Worm (Caenorhabditis elegans): ENCODE data around the gene fbxa-73.

The fbxa-73 gene

ce11 chrIII:2281975-2282957 is 29.0 kb downstream of the fbxa-73 start, which contains the start of gene Y54F10BM.3:
Gene Y54F10BM.3 (plus strand): TSS chrIII:2282025.
- TF ChIP-seq C04F5.9 (tag; optimal IDR thresholded peaks at IDR 0.05): no peak
- TF ChIP-seq nhr-19 (GFP tag; conservative IDR thresholded peaks at IDR 0.05): no peak
- no peak for TF ChIP-seq nhr-76 (tag; optimal IDR thresholded peaks at IDR 0.05)
- TF ChIP-seq nhr-90 (tag; optimal IDR thresholded peaks at IDR 0.05; ENCODE audit: poor library complexity): no peak
- no peak for TF ChIP-seq efl-1 (optimal IDR thresholded peaks at IDR 0.05)
- peak in 1 of 2 experiments; percentile 46 for TF ChIP-seq efl-1 (GFP tag; optimal IDR thresholded peaks at IDR 0.05 in 1 of 2)

DNA sequence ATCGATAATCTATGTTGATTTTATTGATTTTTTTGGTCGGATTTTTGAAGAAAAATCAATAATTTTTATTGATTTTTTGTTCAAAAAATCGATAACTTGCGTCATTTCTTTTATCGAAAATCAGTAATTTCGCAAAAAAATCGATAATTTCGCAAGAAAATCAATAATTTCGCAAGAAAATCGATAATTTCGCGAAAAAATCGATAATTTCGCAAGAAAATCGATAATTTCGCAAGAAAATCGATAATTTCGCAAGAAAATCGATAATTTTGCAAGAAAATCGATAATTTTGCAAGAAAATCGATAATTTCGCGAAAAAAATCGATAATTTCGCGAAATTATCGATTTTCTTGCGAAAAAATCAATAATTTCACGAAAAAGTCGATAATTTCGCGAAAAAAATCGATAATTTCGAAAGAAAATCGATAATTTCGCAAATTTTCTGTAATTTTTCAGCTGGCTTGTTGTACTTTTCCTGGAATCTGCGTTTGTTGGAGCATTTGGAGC is 30.1 kb downstream of the fbxa-73 start:
- TF ChIP-seq vab-15 (tag; optimal IDR thresholded peaks at IDR 0.05) (no peak), nhr-76 (tag; optimal IDR thresholded peaks at IDR 0.05) (no peak), hlh-17 (GFP tag; optimal IDR thresholded peaks at IDR 0.05; ENCODE audit: borderline replicate concordance) (no peak), pag-3 (tag; optimal IDR thresholded peaks at IDR 0.05; ENCODE audit: borderline replicate concordance, insufficient read depth) (no peak), nhr-47 (tag; optimal IDR thresholded peaks at IDR 0.05) (no peak), ets-5 (GFP tag; IDR thresholded peaks at IDR 0.05) (no peak), elt-2 (tag; optimal IDR thresholded peaks at IDR 0.05) (no peak), fkh-10 (GFP tag; optimal IDR thresholded peaks at IDR 0.05) (no peak), zip-4 (GFP tag; optimal IDR thresholded peaks at IDR 0.05) (no peak), skn-1 (tag; optimal IDR thresholded peaks at IDR 0.05) (no peak)

DNA sequence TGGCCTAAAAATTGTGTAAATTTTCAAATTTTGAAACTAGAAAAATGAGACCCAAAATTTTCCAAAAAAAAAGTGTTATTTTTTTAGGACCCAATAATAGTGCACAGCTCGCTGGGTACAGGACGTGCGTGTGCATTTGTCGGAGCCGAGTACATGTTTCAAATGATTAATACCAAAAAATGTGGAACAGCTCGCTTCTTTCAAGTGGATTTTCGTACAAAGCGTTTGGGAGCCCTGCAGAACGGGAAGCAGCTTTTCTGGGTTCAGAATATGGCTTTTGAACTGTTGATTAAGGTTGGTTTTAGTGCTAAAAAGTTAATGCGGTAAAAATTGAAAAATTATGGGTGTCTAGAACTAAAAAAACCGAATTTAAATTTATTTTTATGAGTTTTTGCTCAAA is 35.0 kb downstream of the fbxa-73 start:
- no peak for TF ChIP-seq tbx-2 (tag; optimal IDR thresholded peaks at IDR 0.05)
- TF ChIP-seq aha-1 (tag; optimal IDR thresholded peaks at IDR 0.05): no peak
- TF ChIP-seq nhr-28 (tag; optimal IDR thresholded peaks at IDR 0.05): no peak
- TF ChIP-seq ces-1 (GFP tag; optimal IDR thresholded peaks at IDR 0.05): no peak
- no peak for TF ChIP-seq skn-1 (tag; optimal IDR thresholded peaks at IDR 0.05)

DNA sequence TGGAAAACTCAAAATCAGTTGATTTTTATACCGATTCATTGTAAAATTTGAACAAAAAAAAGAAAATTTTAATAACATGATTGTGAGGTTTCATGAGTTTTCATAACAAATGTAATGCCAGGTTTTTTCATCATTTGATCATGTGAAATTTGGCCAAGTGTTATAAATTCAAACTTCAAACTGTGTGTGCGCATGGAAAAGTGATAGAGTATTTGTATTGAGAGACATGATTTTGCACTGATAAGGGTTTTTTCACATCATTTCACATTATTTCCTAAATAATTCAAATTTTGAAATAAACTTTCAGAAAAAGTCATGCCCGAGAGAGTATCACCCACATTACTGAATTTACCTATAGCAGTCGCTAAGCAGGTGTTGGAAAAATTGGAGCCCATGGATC is 37.9 kb downstream of the fbxa-73 start, which contains the start of gene fbxa-219:
TSS of gene fbxa-219 (plus strand) at position 277 of the 400 bp plus-strand sequence.
- TF ChIP-seq lin-39 (tag; optimal IDR thresholded peaks at IDR 0.05): no peak
- no peak for TF ChIP-seq aly-2 (tag; optimal IDR thresholded peaks at IDR 0.05)
- no peak for TF ChIP-seq aha-1 (tag; optimal IDR thresholded peaks at IDR 0.05)
- peak; percentile 32 for TF ChIP-seq elt-2 (tag; optimal IDR thresholded peaks at IDR 0.05)
- no peak for TF ChIP-seq grh-1 (GFP tag; IDR thresholded peaks at IDR 0.05)
- no peak for TF ChIP-seq nhr-20 (tag; optimal IDR thresholded peaks at IDR 0.05)
- TF ChIP-seq fkh-10 (GFP tag; optimal IDR thresholded peaks at IDR 0.05): no peak
- no peak for TF ChIP-seq nhr-12 (tag; optimal IDR thresholded peaks at IDR 0.05)
- peak in 1 of 2 experiments; percentile 45 for TF ChIP-seq lin-35 (GFP tag; optimal IDR thresholded peaks at IDR 0.05)
- no peak for TF ChIP-seq nhr-90 (tag; optimal IDR thresholded peaks at IDR 0.05; ENCODE audit: poor library complexity)
- TF ChIP-seq ets-5 (GFP tag; IDR thresholded peaks at IDR 0.05): no peak

ce11 chrIII:2294736-2295135 is 41.5 kb downstream of the fbxa-73 start:
- no peak for TF ChIP-seq dsc-1 (tag; optimal IDR thresholded peaks at IDR 0.05)
- peak in 1 of 2 experiments; percentile 8 for TF ChIP-seq lin-35 (GFP tag; optimal IDR thresholded peaks at IDR 0.05)
- no peak for TF ChIP-seq mdl-1 (tag; optimal IDR thresholded peaks at IDR 0.05)
- no peak for TF ChIP-seq zip-4 (GFP tag; optimal IDR thresholded peaks at IDR 0.05)
- TF ChIP-seq Y116A8C.19 (tag; optimal IDR thresholded peaks at IDR 0.05; ENCODE audit: borderline replicate concordance): no peak
- TF ChIP-seq ztf-4 (tag; optimal IDR thresholded peaks at IDR 0.05): no peak
- TF ChIP-seq lin-39 (tag; optimal IDR thresholded peaks at IDR 0.05): no peak
- TF ChIP-seq lir-3 (tag; optimal IDR thresholded peaks at IDR 0.05; ENCODE audit: poor library complexity): no peak
- TF ChIP-seq isw-1 (GFP tag; IDR thresholded peaks at IDR 0.05): no peak
- no peak for TF ChIP-seq F16B12.6 (tag; optimal IDR thresholded peaks at IDR 0.05)
- TF ChIP-seq efl-1 (optimal IDR thresholded peaks at IDR 0.05): no peak
- TF ChIP-seq efl-1 (GFP tag; optimal IDR thresholded peaks at IDR 0.05 in 1 of 2): peak in 1 of 2 experiments; percentile 80

Data from whole organism, L1 larva.